Comparison of ENCODE assay signal across 5 fruit fly cellular contexts in the genomic region with DNA sequence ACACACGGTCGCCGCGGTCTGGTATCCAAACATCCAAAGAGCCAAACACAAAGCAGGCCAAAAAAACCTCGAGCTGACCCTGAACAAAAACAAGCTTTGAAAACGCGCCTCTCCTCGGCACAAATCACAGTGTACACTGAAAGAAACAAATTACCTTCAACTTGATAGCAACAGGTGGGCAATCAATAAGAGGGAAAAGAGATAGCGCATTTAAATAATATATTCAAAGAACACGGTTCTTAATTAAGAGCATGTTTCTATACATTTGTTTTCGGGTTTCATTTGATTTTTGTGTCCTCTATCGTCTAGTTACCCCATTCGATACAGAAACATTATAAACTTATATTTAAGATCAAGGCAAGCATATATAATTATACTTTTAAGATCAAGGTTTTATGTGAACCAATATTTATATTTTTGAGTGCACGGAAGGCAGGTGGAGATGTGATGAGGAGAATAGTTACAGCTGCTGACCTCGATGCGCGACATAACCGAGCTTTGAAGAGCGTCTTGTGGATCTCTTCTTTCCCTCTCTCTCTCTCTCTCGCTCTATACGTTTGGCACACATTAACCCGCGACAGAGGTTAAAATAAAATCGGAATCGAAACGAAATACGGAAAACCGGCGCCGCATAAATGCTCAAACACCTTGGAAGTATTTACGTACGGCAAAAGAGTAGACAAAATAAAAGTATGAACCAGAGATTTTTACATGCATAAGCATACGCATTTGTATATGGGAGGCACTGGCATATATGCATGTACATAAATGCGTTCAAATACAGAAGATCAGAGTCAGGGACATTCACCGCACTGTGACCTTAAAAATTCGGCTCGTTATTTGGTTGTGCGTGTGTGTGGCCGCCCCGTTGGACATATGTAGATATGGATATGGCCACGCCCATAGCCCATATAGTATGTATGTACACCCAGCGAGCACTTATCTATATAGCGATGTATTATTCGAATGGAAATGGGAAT.
TF ChIP-seq lines count a peak whose summit lies in the region.

No protein-coding gene starts in this region.

- peak; percentile 41 for TF ChIP-seq CTCF in whole organism, embryonic (GFP tag; optimal IDR thresholded peaks at IDR 0.05; lab: Kevin White, UChicago)

TF ChIP-seq in whole organism, adult, 20 proteins besides CTCF, POLR2A, EP300 and RAD21 (continues in another document):
- TF ChIP-seq Clk (GFP tag; optimal IDR thresholded peaks at IDR 0.05; lab: Kevin White, UChicago) (peak; percentile 36), bab1 (GFP tag; optimal IDR thresholded peaks at IDR 0.05; lab: Kevin White, UChicago) (peak; percentile 62), CG7101 (tag; optimal IDR thresholded peaks at IDR 0.05; lab: Kevin White, UChicago) (peak; percentile 46), CG12768 (GFP tag; optimal IDR thresholded peaks at IDR 0.05; lab: Kevin White, UChicago) (peak; percentile 12), CG5204 (GFP tag; optimal IDR thresholded peaks at IDR 0.05; lab: Kevin White, UChicago) (peak; percentile 60), CG7045 (GFP tag; optimal IDR thresholded peaks at IDR 0.05; lab: Kevin White, UChicago) (peak; percentile 32), kay (GFP tag; lab: Kevin White, UChicago; ENCODE audit: borderline replicate concordance) (no peak), cic (GFP tag; optimal IDR thresholded peaks at IDR 0.05; lab: Kevin White, UChicago) (no peak), Mnt (GFP tag; optimal IDR thresholded peaks at IDR 0.05; lab: Kevin White, UChicago) (no peak), CG33017 (tag; optimal IDR thresholded peaks at IDR 0.05; lab: Kevin White, UChicago) (peak; percentile 44), pad (GFP tag; optimal IDR thresholded peaks at IDR 0.05; lab: Kevin White, UChicago) (no peak), ovo (GFP tag; optimal IDR thresholded peaks at IDR 0.05; lab: Kevin White, UChicago) (no peak), tj (GFP tag; optimal IDR thresholded peaks at IDR 0.05; lab: Kevin White, UChicago) (no peak), cnc (optimal IDR thresholded peaks at IDR 0.05; lab: Kevin White, UChicago) (no peak), CG14711 (tag; optimal IDR thresholded peaks at IDR 0.05; lab: Kevin White, UChicago) (peak; percentile 30), CG11617 (GFP tag; optimal IDR thresholded peaks at IDR 0.05; lab: Kevin White, UChicago) (peak; percentile 34)

TF ChIP-seq in whole organism, embryonic, 481 proteins besides CTCF, POLR2A, EP300 and RAD21 (continues in another document):
- no peak for TF ChIP-seq CG2129 (GFP tag; IDR thresholded peaks at IDR 0.05; lab: Robert Waterston, UW; ENCODE audit: partially characterized antibody)
- TF ChIP-seq gcm (GFP tag; optimal IDR thresholded peaks at IDR 0.05; lab: Kevin White, UChicago), result peak; percentile 84
- TF ChIP-seq wek (GFP tag; optimal IDR thresholded peaks at IDR 0.05; lab: Kevin White, UChicago), result peak; percentile 37
- peak; percentile 72; the same call in 1 of the 2 replicates for TF ChIP-seq ranshi (GFP tag; IDR thresholded peaks at IDR 0.05; lab: Robert Waterston, UW)
- TF ChIP-seq Dref (GFP tag; IDR thresholded peaks at IDR 0.05; lab: Robert Waterston, UW), result no peak
- peak; percentile 69 for TF ChIP-seq Nf-YB (GFP tag; optimal IDR thresholded peaks at IDR 0.05; lab: Kevin White, UChicago)
- TF ChIP-seq tll (GFP tag; optimal IDR thresholded peaks at IDR 0.05; lab: Kevin White, UChicago), result no peak
- TF ChIP-seq CG10959 (GFP tag; IDR thresholded peaks at IDR 0.05; lab: Robert Waterston, UW), result 0 out of 2 replicates have a peak, but pooled peaks have one; percentile 46
- peak; percentile 47 for TF ChIP-seq dm (GFP tag; optimal IDR thresholded peaks at IDR 0.05; lab: Kevin White, UChicago)
- peak; percentile 69 for TF ChIP-seq CG30431 (GFP tag; optimal IDR thresholded peaks at IDR 0.05; lab: Kevin White, UChicago)
- peak; percentile 74 for TF ChIP-seq HmgZ (tag; optimal IDR thresholded peaks at IDR 0.05; lab: Kevin White, UChicago)
- TF ChIP-seq croc (GFP tag; conservative IDR thresholded peaks at IDR 0.05; lab: Robert Waterston, UW), result peak; percentile 36; the same call in 2 of the 3 replicates
- no peak for TF ChIP-seq Dll (GFP tag; IDR thresholded peaks at IDR 0.05; lab: Robert Waterston, UW; ENCODE audit: partially characterized antibody)
- peak; percentile 62 for TF ChIP-seq ab (GFP tag; optimal IDR thresholded peaks at IDR 0.05; lab: Kevin White, UChicago)

TF ChIP-seq in whole organism, prepupa, 60 proteins besides CTCF, POLR2A, EP300 and RAD21 (continues in another document):
- TF ChIP-seq spab (GFP tag; optimal IDR thresholded peaks at IDR 0.05; lab: Kevin White, UChicago), result peak; percentile 71
- TF ChIP-seq Eip93F (GFP tag; optimal IDR thresholded peaks at IDR 0.05; lab: Kevin White, UChicago), result peak; percentile 11
- TF ChIP-seq topi (GFP tag; optimal IDR thresholded peaks at IDR 0.05; lab: Kevin White, UChicago), result peak; percentile 73
- peak; percentile 85 for TF ChIP-seq CG15336 (GFP tag; IDR thresholded peaks at IDR 0.05; lab: Robert Waterston, UW)
- TF ChIP-seq Met (GFP tag; optimal IDR thresholded peaks at IDR 0.05; lab: Kevin White, UChicago), result peak; percentile 76
- TF ChIP-seq CG3032 (tag; optimal IDR thresholded peaks at IDR 0.05; lab: Kevin White, UChicago), result peak; percentile 72
- peak; percentile 62 for TF ChIP-seq fkh (GFP tag; optimal IDR thresholded peaks at IDR 0.05; lab: Kevin White, UChicago)
- peak; percentile 70 for TF ChIP-seq CG10669 (GFP tag; optimal IDR thresholded peaks at IDR 0.05; lab: Kevin White, UChicago)
- TF ChIP-seq CG7368 (GFP tag; optimal IDR thresholded peaks at IDR 0.05; lab: Kevin White, UChicago), result peak; percentile 74
- peak; percentile 88 for TF ChIP-seq Hr4 (GFP tag; optimal IDR thresholded peaks at IDR 0.05; lab: Kevin White, UChicago)
- peak; percentile 78 for TF ChIP-seq Sox102F (GFP tag; optimal IDR thresholded peaks at IDR 0.05; lab: Kevin White, UChicago)
- TF ChIP-seq CG6808 (GFP tag; optimal IDR thresholded peaks at IDR 0.05; lab: Kevin White, UChicago), result peak; percentile 65
- peak; percentile 78 for TF ChIP-seq CG6792 (GFP tag; optimal IDR thresholded peaks at IDR 0.05; lab: Kevin White, UChicago)
- TF ChIP-seq CG6854 (GFP tag; optimal IDR thresholded peaks at IDR 0.05; lab: Kevin White, UChicago), result peak; percentile 2
- TF ChIP-seq Ets96B (tag; optimal IDR thresholded peaks at IDR 0.05; lab: Kevin White, UChicago), result peak; percentile 79
- peak; percentile 75 for TF ChIP-seq fd59A (GFP tag; optimal IDR thresholded peaks at IDR 0.05; lab: Kevin White, UChicago)

TF ChIP-seq in whole organism, pupa, 21 proteins besides CTCF, POLR2A, EP300 and RAD21 (continues in another document):
- no peak for TF ChIP-seq rn (GFP tag; IDR thresholded peaks at IDR 0.05; lab: Robert Waterston, UW)
- peak; percentile 80 for TF ChIP-seq CG8159 (tag; optimal IDR thresholded peaks at IDR 0.05; lab: Kevin White, UChicago)
- TF ChIP-seq CG15710 (tag; optimal IDR thresholded peaks at IDR 0.05; lab: Kevin White, UChicago), result peak; percentile 65
- peak; percentile 75 for TF ChIP-seq CG17806 (tag; optimal IDR thresholded peaks at IDR 0.05; lab: Kevin White, UChicago)
- TF ChIP-seq CG34367 (tag; optimal IDR thresholded peaks at IDR 0.05; lab: Kevin White, UChicago), result peak; percentile 62
- peak; percentile 65 for TF ChIP-seq fd96Ca (GFP tag; IDR thresholded peaks at IDR 0.05; lab: Robert Waterston, UW)
- TF ChIP-seq Pif1A (GFP tag; optimal IDR thresholded peaks at IDR 0.05; lab: Kevin White, UChicago), result peak; percentile 85
- TF ChIP-seq gl (tag; optimal IDR thresholded peaks at IDR 0.05; lab: Kevin White, UChicago), result peak; percentile 22
- peak; percentile 65 for TF ChIP-seq Snoo (tag; optimal IDR thresholded peaks at IDR 0.05; lab: Kevin White, UChicago)
- TF ChIP-seq CG8301 (tag; optimal IDR thresholded peaks at IDR 0.05; lab: Kevin White, UChicago), result peak; percentile 87
- peak; percentile 29; the same call in 1 of the 2 replicates for TF ChIP-seq CG10348 (GFP tag; IDR thresholded peaks at IDR 0.05; lab: Robert Waterston, UW)
- TF ChIP-seq CG32121 (GFP tag; IDR thresholded peaks at IDR 0.05; lab: Robert Waterston, UW), result peak; percentile 70
- peak; percentile 35; the same call in 1 of the 2 replicates for TF ChIP-seq CG12605 (GFP tag; IDR thresholded peaks at IDR 0.05; lab: Robert Waterston, UW)
- peak; percentile 62; the same call in 2 of the 3 replicates for TF ChIP-seq CG4496 (GFP tag; IDR thresholded peaks at IDR 0.05; lab: Robert Waterston, UW)
- no peak for TF ChIP-seq CG14655 (GFP tag; optimal IDR thresholded peaks at IDR 0.05; lab: Kevin White, UChicago)
- TF ChIP-seq EcR (GFP tag; optimal IDR thresholded peaks at IDR 0.05; lab: Kevin White, UChicago), result no peak
- TF ChIP-seq D1 (tag; optimal IDR thresholded peaks at IDR 0.05; lab: Kevin White, UChicago), result peak; percentile 16
- TF ChIP-seq Ets98B (GFP tag; IDR thresholded peaks at IDR 0.05; lab: Robert Waterston, UW), result peak; percentile 53

TF ChIP-seq in whole organism, wandering third instar larva, 38 proteins besides CTCF, POLR2A, EP300 and RAD21 (continues in another document):
- TF ChIP-seq br (GFP tag; optimal IDR thresholded peaks at IDR 0.05; lab: Kevin White, UChicago), result peak; percentile 69
- peak; percentile 60 for TF ChIP-seq Sp1 (GFP tag; optimal IDR thresholded peaks at IDR 0.05; lab: Kevin White, UChicago)
- TF ChIP-seq sage (GFP tag; optimal IDR thresholded peaks at IDR 0.05; lab: Kevin White, UChicago), result peak; percentile 19
- TF ChIP-seq OdsH (GFP tag; optimal IDR thresholded peaks at IDR 0.05; lab: Kevin White, UChicago), result peak; percentile 66
- TF ChIP-seq fru (GFP tag; optimal IDR thresholded peaks at IDR 0.05; lab: Kevin White, UChicago), result peak; percentile 69
- no peak for TF ChIP-seq pan (optimal IDR thresholded peaks at IDR 0.05; lab: Kevin White, UChicago)
- TF ChIP-seq Dif (GFP tag; optimal IDR thresholded peaks at IDR 0.05; lab: Kevin White, UChicago; ENCODE audit: partially characterized antibody), result peak; percentile 14
- no peak for TF ChIP-seq Myc (optimal IDR thresholded peaks at IDR 0.05; lab: Kevin White, UChicago)
- TF ChIP-seq ey (GFP tag; optimal IDR thresholded peaks at IDR 0.05; lab: Kevin White, UChicago), result peak; percentile 72
- peak; percentile 25 for TF ChIP-seq Hnf4 (GFP tag; optimal IDR thresholded peaks at IDR 0.05; lab: Kevin White, UChicago)
- no peak for TF ChIP-seq CrebA (GFP tag; optimal IDR thresholded peaks at IDR 0.05; lab: Kevin White, UChicago; ENCODE audit: borderline replicate concordance)
- peak; percentile 21 for TF ChIP-seq dmrt93B (GFP tag; optimal IDR thresholded peaks at IDR 0.05; lab: Kevin White, UChicago)
- TF ChIP-seq foxo (GFP tag; optimal IDR thresholded peaks at IDR 0.05; lab: Kevin White, UChicago), result peak in 1 of 2 experiments; percentile 79
- TF ChIP-seq rgr (GFP tag; optimal IDR thresholded peaks at IDR 0.05; lab: Kevin White, UChicago), result peak; percentile 75
- peak; percentile 55 for TF ChIP-seq woc (GFP tag; optimal IDR thresholded peaks at IDR 0.05; lab: Kevin White, UChicago)
- TF ChIP-seq Hr78 (GFP tag; optimal IDR thresholded peaks at IDR 0.05; lab: Kevin White, UChicago), result no peak
- TF ChIP-seq psq (GFP tag; optimal IDR thresholded peaks at IDR 0.05; lab: Kevin White, UChicago), result peak; percentile 59
- TF ChIP-seq CG9705 (GFP tag; optimal IDR thresholded peaks at IDR 0.05; lab: Kevin White, UChicago), result peak; percentile 6
- TF ChIP-seq Dfd (GFP tag; optimal IDR thresholded peaks at IDR 0.05; lab: Kevin White, UChicago), result no peak
- TF ChIP-seq sv (GFP tag; optimal IDR thresholded peaks at IDR 0.05; lab: Kevin White, UChicago), result peak; percentile 82
